Fruit fly (Drosophila melanogaster) whole organism, adult: ENCODE measurements around the gene RpL36A.

ENCODE experiments used
- CG11617 ChIP-seq: fragments of 200-800 bp; sonication (Bioruptor generic); optimal IDR thresholded peaks from 2 replicates; lab custom pipeline; 2017; ENCODE audit warnings: mild to moderate bottlenecking, missing biosample characterization, missing genetic modification reagents, missing genetic modification characterization
- CG12768 ChIP-seq: fragments of 200-800 bp; sonication (Bioruptor generic); optimal IDR thresholded peaks from 2 replicates; lab custom pipeline; 2017; ENCODE audit warnings: missing biosample characterization, missing genetic modification characterization, mild to moderate bottlenecking, moderate library complexity, missing genetic modification reagents
- CG14711 ChIP-seq: fragments of 200-800 bp; sonication (Bioruptor generic); optimal IDR thresholded peaks from 2 replicates; lab custom pipeline; 2018; ENCODE audit warnings: missing biosample characterization, mild to moderate bottlenecking, missing genetic modification characterization, moderate library complexity
- CG1620 ChIP-seq: fragments of 200-800 bp; sonication (Bioruptor generic); optimal IDR thresholded peaks from 2 replicates; lab custom pipeline; 2016; ENCODE audit warnings: missing biosample characterization, missing genetic modification characterization
- CG33017 ChIP-seq: fragments of 200-800 bp; sonication (Bioruptor generic); optimal IDR thresholded peaks from 2 replicates; lab custom pipeline; 2018; ENCODE audit warnings: missing biosample characterization, mild to moderate bottlenecking, missing genetic modification characterization, moderate library complexity
- CG5204 ChIP-seq: fragments of 200-800 bp; sonication (Bioruptor generic); optimal IDR thresholded peaks from 2 replicates; lab custom pipeline; 2016; ENCODE audit warnings: missing biosample characterization, missing genetic modification characterization
- CG7045 ChIP-seq: fragments of 200-800 bp; sonication (Bioruptor generic); optimal IDR thresholded peaks from 2 replicates; lab custom pipeline; 2017; ENCODE audit warnings: missing biosample characterization, mild to moderate bottlenecking, missing genetic modification characterization
- CG7101 ChIP-seq: fragments of 200-800 bp; sonication (Bioruptor generic); optimal IDR thresholded peaks from 2 replicates; lab custom pipeline; 2018; ENCODE audit warnings: missing biosample characterization, mild to moderate bottlenecking, missing genetic modification characterization, moderate library complexity
- Clk ChIP-seq: fragments of 200-800 bp; sonication (Bioruptor generic); optimal IDR thresholded peaks from 2 replicates; lab custom pipeline; 2017; ENCODE audit warnings: missing biosample characterization, missing genetic modification characterization
- Crg-1 ChIP-seq: fragments of 200-800 bp; sonication (Bioruptor generic); optimal IDR thresholded peaks from 2 replicates; lab custom pipeline; 2016; ENCODE audit warnings: missing biosample characterization, missing genetic modification characterization
- Hr96 ChIP-seq: fragments of 200-800 bp; sonication (Bioruptor generic); optimal IDR thresholded peaks from 2 replicates; lab custom pipeline; 2016; ENCODE audit warnings: missing biosample characterization, missing genetic modification characterization
- Mnt ChIP-seq: fragments of 200-800 bp; sonication (Bioruptor generic); optimal IDR thresholded peaks from 2 replicates; lab custom pipeline; 2016; ENCODE audit warnings: missing biosample characterization, mild to moderate bottlenecking, missing genetic modification characterization
- bab1 ChIP-seq: fragments of 200-800 bp; sonication (Bioruptor generic); optimal IDR thresholded peaks from 3 replicates; lab custom pipeline; 2019; ENCODE audit warnings: missing biosample characterization, mild to moderate bottlenecking, missing genetic modification characterization, moderate library complexity
- cic ChIP-seq: fragments of 200-800 bp; sonication (Bioruptor generic); optimal IDR thresholded peaks from 2 replicates; lab custom pipeline; 2017; ENCODE audit warnings: missing biosample characterization, mild to moderate bottlenecking, missing genetic modification characterization, moderate library complexity
- cnc ChIP-seq, 2 experiments: fragments of >200 bp; optimal IDR thresholded peaks; 2 replicates each; lab custom pipeline; 2017
- kay ChIP-seq: fragments of 200-800 bp; sonication (Bioruptor generic); peaks from one replicate; lab custom pipeline; 2016; ENCODE audit warnings: missing biosample characterization, missing genetic modification characterization, borderline replicate concordance
- ovo ChIP-seq: fragments of 200-800 bp; sonication (Bioruptor generic); optimal IDR thresholded peaks from 2 replicates; lab custom pipeline; 2016; ENCODE audit warnings: missing biosample characterization, missing genetic modification characterization
- pad ChIP-seq: fragments of 200-800 bp; sonication (Bioruptor generic); optimal IDR thresholded peaks from 3 replicates; lab custom pipeline; 2017; ENCODE audit warnings: missing biosample characterization, missing genetic modification characterization, mild to moderate bottlenecking, moderate library complexity, missing genetic modification reagents
- tj ChIP-seq: fragments of 200-800 bp; sonication (Bioruptor generic); optimal IDR thresholded peaks from 3 replicates; lab custom pipeline; 2017; ENCODE audit warnings: missing biosample characterization, mild to moderate bottlenecking, missing genetic modification characterization, moderate library complexity
- toe ChIP-seq: fragments of 200-800 bp; sonication (Bioruptor generic); optimal IDR thresholded peaks from 2 replicates; lab custom pipeline; 2016; ENCODE audit warnings: missing biosample characterization, missing genetic modification characterization

RpL36A gene

dm6 chr2L:8030102-8030501, 12.6 kb downstream of the RpL36A start:
- no peak for TF ChIP-seq Clk (GFP tag; lab: Kevin White, UChicago)
- no peak for TF ChIP-seq CG11617
- TF ChIP-seq CG33017 (tag; lab: Kevin White, UChicago): no peak
- TF ChIP-seq ovo (GFP tag; lab: Kevin White, UChicago): no peak
- no peak for TF ChIP-seq Crg-1 (GFP tag; lab: Kevin White, UChicago)

- TF ChIP-seq cic (GFP tag; lab: Kevin White, UChicago) (peak; percentile 40), Mnt (GFP tag; lab: Kevin White, UChicago) (peak; percentile 40), bab1 (GFP tag; lab: Kevin White, UChicago) (no peak)
Observed at dm6 chr2L:8029160-8029852, 13.4 kb downstream of the RpL36A start, which contains the start of gene baf. Gene baf (plus strand): TSS chr2L:8029462.

dm6 chr2L:8024325-8024724, 18.4 kb downstream of the RpL36A start:
- no peak for TF ChIP-seq CG14711
- no peak for TF ChIP-seq CG12768 (GFP tag; lab: Kevin White, UChicago)
- TF ChIP-seq tj (GFP tag; lab: Kevin White, UChicago): no peak
- no peak for TF ChIP-seq CG1620 (GFP tag; lab: Kevin White, UChicago)

dm6 chr2L:8012551-8012950, 30.2 kb downstream of the RpL36A start:
- TF ChIP-seq tj (GFP tag; lab: Kevin White, UChicago) (no peak), Hr96 (GFP tag; lab: Kevin White, UChicago) (no peak), CG5204 (GFP tag; lab: Kevin White, UChicago) (no peak), toe (no peak), CG12768 (GFP tag; lab: Kevin White, UChicago) (no peak), CG33017 (tag; lab: Kevin White, UChicago) (no peak), Crg-1 (GFP tag; lab: Kevin White, UChicago) (no peak), CG7101 (tag; lab: Kevin White, UChicago) (no peak), CG7045 (GFP tag; lab: Kevin White, UChicago) (no peak), kay (GFP tag; lab: Kevin White, UChicago) (no peak), pad (no peak), CG1620 (GFP tag; lab: Kevin White, UChicago) (no peak), Clk (GFP tag; lab: Kevin White, UChicago) (no peak), ovo (GFP tag; lab: Kevin White, UChicago) (no peak), cic (GFP tag; lab: Kevin White, UChicago) (no peak), cnc (optimal IDR thresholded peaks at IDR 0.05; lab: Kevin White, UChicago) (no peak), CG14711 (no peak), Mnt (GFP tag; lab: Kevin White, UChicago) (no peak), CG11617 (no peak)

dm6 chr2L:8010602-8011455, 31.9 kb downstream of the RpL36A start, which contains the start of the genes Glyat and Tg:
Gene Glyat (minus strand): TSS chr2L:8010652.
Gene Tg (plus strand): TSS chr2L:8011405.
- TF ChIP-seq CG14711: no peak
- peak; percentile 7 for TF ChIP-seq kay (GFP tag; lab: Kevin White, UChicago)
- peak; percentile 40 for TF ChIP-seq tj (GFP tag; lab: Kevin White, UChicago)

- TF ChIP-seq CG1620 (GFP tag; lab: Kevin White, UChicago) (no peak), CG7101 (tag; lab: Kevin White, UChicago) (peak; percentile 22), Crg-1 (GFP tag; lab: Kevin White, UChicago) (no peak), Hr96 (GFP tag; lab: Kevin White, UChicago) (no peak), Mnt (GFP tag; lab: Kevin White, UChicago) (peak; percentile 91), ovo (GFP tag; lab: Kevin White, UChicago) (no peak), CG14711 (no peak), cnc (optimal IDR thresholded peaks at IDR 0.05; lab: Kevin White, UChicago) (no peak), toe (no peak), kay (GFP tag; lab: Kevin White, UChicago) (no peak), tj (GFP tag; lab: Kevin White, UChicago) (peak; percentile 32), CG12768 (GFP tag; lab: Kevin White, UChicago) (peak; percentile 28), Clk (GFP tag; lab: Kevin White, UChicago) (no peak), CG7045 (GFP tag; lab: Kevin White, UChicago) (no peak), pad (no peak), CG33017 (tag; lab: Kevin White, UChicago) (peak; percentile 36), cic (GFP tag; lab: Kevin White, UChicago) (peak; percentile 32), CG11617 (peak; percentile 20), bab1 (GFP tag; lab: Kevin White, UChicago) (peak; percentile 21), CG5204 (GFP tag; lab: Kevin White, UChicago) (no peak)
Observed at dm6 chr2L:8009283-8010211, 33.2 kb downstream of the RpL36A start, which contains the start of gene CG12560. Gene CG12560 (minus strand): TSS chr2L:8009477.
